Fruit fly (Drosophila melanogaster): ENCODE results near the gene PIG-F.

The PIG-F gene

dm6 chr3L:19632766-19633632, 20.7 kb downstream of the PIG-F start (continued):
- TF ChIP-seq dmrt11E (tag; optimal IDR thresholded peaks at IDR 0.05): no peak
- TF ChIP-seq lov (optimal IDR thresholded peaks at IDR 0.05): no peak
- TF ChIP-seq lov (GFP tag; IDR thresholded peaks at IDR 0.05): no peak
- TF ChIP-seq Taf1 (GFP tag; IDR thresholded peaks at IDR 0.05): peak; percentile 74; the same call in 1 of the 2 replicates
- peak; percentile 68; the same call in 1 of the 2 replicates for TF ChIP-seq cas (GFP tag; IDR thresholded peaks at IDR 0.05)
- TF ChIP-seq CG15269 (tag; optimal IDR thresholded peaks at IDR 0.05): peak; percentile 67
- no peak for TF ChIP-seq CTCF (GFP tag; optimal IDR thresholded peaks at IDR 0.05)
- TF ChIP-seq Atf3 (GFP tag; optimal IDR thresholded peaks at IDR 0.05): no peak
- peak; percentile 42 for TF ChIP-seq CG17359 (tag; optimal IDR thresholded peaks at IDR 0.05)
- TF ChIP-seq Dip2 (GFP tag; IDR thresholded peaks at IDR 0.05): no peak
- no peak for TF ChIP-seq TFAM (GFP tag; optimal IDR thresholded peaks at IDR 0.05)
- peak; percentile 55 for TF ChIP-seq CG13894 (tag; optimal IDR thresholded peaks at IDR 0.05)
- no peak for TF ChIP-seq CG5245 (GFP tag; optimal IDR thresholded peaks at IDR 0.05)
- TF ChIP-seq hbn (GFP tag; IDR thresholded peaks at IDR 0.05; ENCODE audit: partially characterized antibody): no peak
- TF ChIP-seq CG11696 (GFP tag; IDR thresholded peaks at IDR 0.05): peak; percentile 36; the same call in 1 of the 2 replicates
- no peak for TF ChIP-seq ERR (GFP tag; optimal IDR thresholded peaks at IDR 0.05)
- TF ChIP-seq danr (GFP tag; IDR thresholded peaks at IDR 0.05): 0 out of 2 replicates have a peak, but pooled peaks have one; percentile 52
- no peak for TF ChIP-seq CG3407 (GFP tag; optimal IDR thresholded peaks at IDR 0.05)
- TF ChIP-seq CG3163 (GFP tag; optimal IDR thresholded peaks at IDR 0.05): no peak
- TF ChIP-seq sc (optimal IDR thresholded peaks at IDR 0.05): no peak
- no peak for TF ChIP-seq sc (GFP tag; optimal IDR thresholded peaks at IDR 0.05)
- TF ChIP-seq CG12744 (GFP tag; optimal IDR thresholded peaks at IDR 0.05): peak; percentile 25
- peak; percentile 13 to 39 for TF ChIP-seq Pdp1 (GFP tag; optimal IDR thresholded peaks at IDR 0.05)
- peak; percentile 4 for TF ChIP-seq repo (GFP tag; optimal IDR thresholded peaks at IDR 0.05)
- no peak for TF ChIP-seq Kr (GFP tag; optimal IDR thresholded peaks at IDR 0.05)
- no peak for TF ChIP-seq hth (optimal IDR thresholded peaks at IDR 0.05)
- TF ChIP-seq stc (GFP tag; IDR thresholded peaks at IDR 0.05): no peak
- no peak for TF ChIP-seq Ets97D (GFP tag; optimal IDR thresholded peaks at IDR 0.05)
- no peak for TF ChIP-seq D (optimal IDR thresholded peaks at IDR 0.05)
- TF ChIP-seq D (GFP tag; optimal IDR thresholded peaks at IDR 0.05): no peak
- peak; percentile 71 for TF ChIP-seq Fer1 (GFP tag; optimal IDR thresholded peaks at IDR 0.05)
- peak in 1 of 2 experiments; percentile 75 for TF ChIP-seq Eip74EF (GFP tag; optimal IDR thresholded peaks at IDR 0.05)
- no peak for TF ChIP-seq sim (GFP tag; IDR thresholded peaks at IDR 0.05)
- no peak for TF ChIP-seq Rx (GFP tag; IDR thresholded peaks at IDR 0.05)
- TF ChIP-seq ewg (GFP tag; optimal IDR thresholded peaks at IDR 0.05): no peak
- 0 out of 2 replicates have a peak, but pooled peaks have one; percentile 20 for TF ChIP-seq CG4730 (GFP tag; IDR thresholded peaks at IDR 0.05)
- no peak for TF ChIP-seq CG10565 (GFP tag; optimal IDR thresholded peaks at IDR 0.05)
- peak; percentile 57 for TF ChIP-seq CG14667 (GFP tag; IDR thresholded peaks at IDR 0.05)
- no peak for TF ChIP-seq CG2129 (GFP tag; IDR thresholded peaks at IDR 0.05; ENCODE audit: partially characterized antibody)
- TF ChIP-seq nerfin-2 (GFP tag; IDR thresholded peaks at IDR 0.05; ENCODE audit: partially characterized antibody): peak; percentile 32; the same call in 1 of the 2 replicates
- no peak for TF ChIP-seq hb (GFP tag; IDR thresholded peaks at IDR 0.05; ENCODE audit: partially characterized antibody)
- no peak for TF ChIP-seq luna (GFP tag; optimal IDR thresholded peaks at IDR 0.05)
- peak; percentile 83 for TF ChIP-seq kah (GFP tag; optimal IDR thresholded peaks at IDR 0.05)
- TF ChIP-seq wek (GFP tag; optimal IDR thresholded peaks at IDR 0.05): no peak
- no peak for TF ChIP-seq CG14710 (tag; optimal IDR thresholded peaks at IDR 0.05)
- peak; percentile 51 for TF ChIP-seq CG12659 (GFP tag; optimal IDR thresholded peaks at IDR 0.05)
- peak; percentile 79 for TF ChIP-seq Ada2b (GFP tag; IDR thresholded peaks at IDR 0.05)
- no peak for TF ChIP-seq CG12071 (GFP tag; optimal IDR thresholded peaks at IDR 0.05)
- peak; percentile 74 for TF ChIP-seq rib (GFP tag; IDR thresholded peaks at IDR 0.05)
- TF ChIP-seq gem (tag; optimal IDR thresholded peaks at IDR 0.05): peak; percentile 70

Measured in whole organism, embryonic.